Fruit fly (Drosophila melanogaster) whole organism, embryonic: ENCODE data around the gene CG32026.

Experiments used
- Bdp1 ChIP-seq: fragments of 200-800 bp; sonication (Bioruptor generic); optimal IDR thresholded peaks from 3 replicates; lab custom pipeline; 2016; ENCODE audit warnings: missing biosample characterization, missing genetic modification characterization
- CG10147 ChIP-seq: fragments of 200-800 bp; sonication (Bioruptor generic); optimal IDR thresholded peaks from 2 replicates; lab custom pipeline; 2019; ENCODE audit warnings: missing biosample characterization, mild to moderate bottlenecking, missing genetic modification characterization, moderate library complexity
- CG10267 ChIP-seq: fragments of 200-800 bp; sonication (Bioruptor generic); optimal IDR thresholded peaks from 2 replicates; lab custom pipeline; 2018; ENCODE audit warnings: missing biosample characterization, mild to moderate bottlenecking, missing genetic modification characterization, moderate library complexity
- CG11085 ChIP-seq: fragments of 200-800 bp; sonication (Bioruptor generic); IDR thresholded peaks from 2 replicates; pipeline ENCODE4 v1.3.6; 2022; ENCODE audit warnings: missing biosample characterization, missing genetic modification characterization
- CG11504 ChIP-seq: fragments of 200-800 bp; sonication (Bioruptor generic); optimal IDR thresholded peaks from 3 replicates; lab custom pipeline; 2019; ENCODE audit warnings: missing biosample characterization, mild to moderate bottlenecking, missing genetic modification characterization, moderate library complexity
- CG12071 ChIP-seq: fragments of 200-800 bp; sonication (Bioruptor generic); optimal IDR thresholded peaks from 3 replicates; lab custom pipeline; 2018; ENCODE audit warnings: missing biosample characterization, mild to moderate bottlenecking, missing genetic modification characterization
- CG12219 ChIP-seq: fragments of 200-800 bp; sonication (Bioruptor generic); optimal IDR thresholded peaks from 3 replicates; lab custom pipeline; 2018; ENCODE audit warnings: missing biosample characterization, mild to moderate bottlenecking, missing genetic modification characterization
- CG13287 ChIP-seq: fragments of 200-800 bp; sonication (Bioruptor generic); IDR thresholded peaks from 2 replicates; pipeline ENCODE4 v1.3.6; 2022; ENCODE audit warnings: missing biosample characterization, missing genetic modification characterization; ENCODE audit not compliant: partially characterized antibody
- CG14441 ChIP-seq: fragments of 200-800 bp; sonication (Bioruptor generic); IDR thresholded peaks from 2 replicates; pipeline ENCODE4 v1.3.6; 2022; ENCODE audit warnings: missing biosample characterization, missing genetic modification characterization
- CG1529 ChIP-seq: fragments of 200-800 bp; sonication (Bioruptor generic); optimal IDR thresholded peaks from 3 replicates; lab custom pipeline; 2018; ENCODE audit warnings: missing biosample characterization, missing genetic modification characterization
- CG1602 ChIP-seq: fragments of 200-800 bp; sonication (Bioruptor generic); optimal IDR thresholded peaks from 3 replicates; lab custom pipeline; 2016; ENCODE audit warnings: missing biosample characterization, missing genetic modification characterization
- CG16863 ChIP-seq: fragments of 200-800 bp; sonication (Bioruptor generic); optimal IDR thresholded peaks from 3 replicates; lab custom pipeline; 2016; ENCODE audit warnings: missing biosample characterization, missing genetic modification characterization
- CG17328 ChIP-seq: fragments of 200-800 bp; sonication (Bioruptor generic); IDR thresholded peaks from 2 replicates; pipeline ENCODE4 v1.3.6; 2022; ENCODE audit warnings: missing biosample characterization, missing genetic modification characterization
- CG17912 ChIP-seq: fragments of 200-800 bp; sonication (Bioruptor generic); optimal IDR thresholded peaks from 2 replicates; lab custom pipeline; 2018; ENCODE audit warnings: missing biosample characterization, mild to moderate bottlenecking, missing genetic modification characterization
- CG18619 ChIP-seq: fragments of 200-800 bp; sonication (Bioruptor generic); optimal IDR thresholded peaks from 3 replicates; lab custom pipeline; 2017; ENCODE audit warnings: missing biosample characterization, mild to moderate bottlenecking, missing genetic modification characterization
- CG2678 ChIP-seq: fragments of 200-800 bp; sonication (Bioruptor generic); optimal IDR thresholded peaks from 3 replicates; lab custom pipeline; 2019; ENCODE audit warnings: missing biosample characterization, mild to moderate bottlenecking, missing genetic modification characterization, moderate library complexity
- CG32772 ChIP-seq: fragments of 200-800 bp; sonication (Bioruptor generic); IDR thresholded peaks from 2 replicates; pipeline ENCODE4 v1.3.6; 2022; ENCODE audit warnings: missing biosample characterization, missing genetic modification characterization
- CG5180 ChIP-seq: fragments of 200-800 bp; sonication (Bioruptor generic); optimal IDR thresholded peaks from 3 replicates; lab custom pipeline; 2017; ENCODE audit warnings: missing biosample characterization, missing genetic modification characterization, mild to moderate bottlenecking, moderate library complexity, missing genetic modification reagents
- CG6654 ChIP-seq: fragments of 200-800 bp; sonication (Bioruptor generic); optimal IDR thresholded peaks from 2 replicates; lab custom pipeline; 2017; ENCODE audit warnings: missing biosample characterization, mild to moderate bottlenecking, missing genetic modification characterization
- CG6791 ChIP-seq: fragments of 200-800 bp; sonication (Bioruptor generic); IDR thresholded peaks from 3 replicates; pipeline ENCODE4 v1.3.6; 2022; ENCODE audit warnings: missing biosample characterization, missing genetic modification characterization; ENCODE audit not compliant: partially characterized antibody
- CG8924 ChIP-seq: fragments of 200-800 bp; optimal IDR thresholded peaks from 3 replicates; lab custom pipeline; 2019; ENCODE audit warnings: missing biosample characterization, mild to moderate bottlenecking, missing genetic modification characterization, moderate library complexity
- CTCF ChIP-seq: fragments of 200-800 bp; sonication (Bioruptor generic); optimal IDR thresholded peaks from 2 replicates; lab custom pipeline; 2017; ENCODE audit warnings: missing biosample characterization, mild to moderate bottlenecking, missing genetic modification characterization, moderate library complexity
- Dll ChIP-seq: fragments of 200-800 bp; sonication (Bioruptor generic); IDR thresholded peaks from 4 replicates; pipeline ENCODE4 v1.3.6; 2022; ENCODE audit warnings: missing biosample characterization, missing genetic modification characterization; ENCODE audit not compliant: partially characterized antibody
- Doc3 ChIP-seq: fragments of 200-800 bp; sonication (Bioruptor generic); IDR thresholded peaks from 3 replicates; pipeline ENCODE4 v1.3.6; 2022; ENCODE audit warnings: missing biosample characterization, missing genetic modification characterization; ENCODE audit not compliant: partially characterized antibody
- Ets65A ChIP-seq: fragments of 200-800 bp; sonication (Bioruptor generic); peaks from one replicate; lab custom pipeline; 2016; ENCODE audit warnings: missing biosample characterization, missing genetic modification characterization
- HLH4C ChIP-seq: fragments of 200-800 bp; sonication (Bioruptor generic); IDR thresholded peaks from 3 replicates; pipeline ENCODE4 v1.3.6; 2022; ENCODE audit warnings: missing biosample characterization, missing genetic modification characterization; ENCODE audit not compliant: partially characterized antibody
- Lhr ChIP-seq: fragments of 200-800 bp; sonication (Bioruptor generic); optimal IDR thresholded peaks from 3 replicates; lab custom pipeline; 2017; ENCODE audit warnings: mild to moderate bottlenecking, missing biosample characterization, missing genetic modification reagents, missing genetic modification characterization
- MESR4 ChIP-seq: fragments of 200-800 bp; sonication (Bioruptor generic); optimal IDR thresholded peaks from 2 replicates; lab custom pipeline; 2018; ENCODE audit warnings: missing biosample characterization, mild to moderate bottlenecking, missing genetic modification characterization, moderate library complexity
- Meics ChIP-seq: fragments of 200-800 bp; sonication (Bioruptor generic); optimal IDR thresholded peaks from 2 replicates; lab custom pipeline; 2017; ENCODE audit warnings: missing biosample characterization, mild to moderate bottlenecking, missing genetic modification characterization
- NfI ChIP-seq: fragments of 200-800 bp; sonication (Bioruptor generic); optimal IDR thresholded peaks from 3 replicates; lab custom pipeline; 2018; ENCODE audit warnings: missing biosample characterization, mild to moderate bottlenecking, missing genetic modification characterization, moderate library complexity
- Rfx ChIP-seq: fragments of 200-800 bp; sonication (Bioruptor generic); IDR thresholded peaks from 2 replicates; pipeline ENCODE4 v1.3.6; 2022; ENCODE audit warnings: missing biosample characterization, missing genetic modification characterization
- Sin3A ChIP-seq: fragments of >200 bp; optimal IDR thresholded peaks from 2 replicates; lab custom pipeline; 2018
- bab2 ChIP-seq: fragments of 200-800 bp; sonication (Bioruptor generic); optimal IDR thresholded peaks from 2 replicates; lab custom pipeline; 2016; ENCODE audit warnings: missing biosample characterization, missing genetic modification characterization
- crol ChIP-seq: fragments of 200-800 bp; sonication (Bioruptor generic); IDR thresholded peaks from 2 replicates; pipeline ENCODE4 v1.3.6; 2022; ENCODE audit warnings: missing biosample characterization, missing genetic modification characterization
- dimm ChIP-seq: fragments of 200-800 bp; sonication (Bioruptor generic); IDR thresholded peaks from 2 replicates; pipeline ENCODE4 v1.3.6; 2022; ENCODE audit warnings: missing biosample characterization, missing genetic modification characterization
- esg ChIP-seq: fragments of 200-800 bp; sonication (Bioruptor generic); conservative IDR thresholded peaks from 2 replicates; pipeline ENCODE4 v1.3.6; 2022; ENCODE audit warnings: missing biosample characterization, missing genetic modification characterization
- gfzf ChIP-seq: fragments of 200-800 bp; sonication (Bioruptor generic); optimal IDR thresholded peaks from 2 replicates; lab custom pipeline; 2016; ENCODE audit warnings: missing biosample characterization, mild to moderate bottlenecking, missing genetic modification characterization, moderate library complexity
- gsb-n ChIP-seq: fragments of 200-800 bp; sonication (Bioruptor generic); optimal IDR thresholded peaks from 3 replicates; lab custom pipeline; 2018; ENCODE audit warnings: missing biosample characterization, mild to moderate bottlenecking, missing genetic modification characterization
- gt ChIP-seq: fragments of 200-800 bp; sonication (Bioruptor generic); IDR thresholded peaks from 2 replicates; pipeline ENCODE4 v1.3.6; 2022; ENCODE audit warnings: missing biosample characterization, missing genetic modification characterization
- hb ChIP-seq: fragments of 200-800 bp; sonication (Bioruptor generic); IDR thresholded peaks from 3 replicates; pipeline ENCODE4 v1.3.6; 2022; ENCODE audit warnings: missing biosample characterization, missing genetic modification characterization; ENCODE audit not compliant: partially characterized antibody
- knrl ChIP-seq: fragments of 200-800 bp; sonication (Bioruptor generic); IDR thresholded peaks from 3 replicates; pipeline ENCODE4 v1.3.6; 2022; ENCODE audit warnings: missing biosample characterization, missing genetic modification characterization; ENCODE audit not compliant: partially characterized antibody
- luna ChIP-seq: fragments of 200-800 bp; sonication (Bioruptor generic); optimal IDR thresholded peaks from 2 replicates; lab custom pipeline; 2016; ENCODE audit warnings: missing biosample characterization, missing genetic modification characterization
- mam ChIP-seq: fragments of 200-800 bp; sonication (Bioruptor generic); optimal IDR thresholded peaks from 3 replicates; lab custom pipeline; 2016; ENCODE audit warnings: missing biosample characterization, missing genetic modification characterization
- pum ChIP-seq: fragments of 200-800 bp; sonication (Bioruptor generic); optimal IDR thresholded peaks from 2 replicates; lab custom pipeline; 2016; ENCODE audit warnings: missing biosample characterization, missing genetic modification characterization
- rib ChIP-seq: fragments of 200-800 bp; sonication (Bioruptor generic); IDR thresholded peaks from 2 replicates; pipeline ENCODE4 v1.3.6; 2022; ENCODE audit warnings: missing biosample characterization, missing genetic modification characterization
- run ChIP-seq: fragments of 200-800 bp; sonication (Bioruptor generic); optimal IDR thresholded peaks from 3 replicates; lab custom pipeline; 2018; ENCODE audit warnings: missing biosample characterization, mild to moderate bottlenecking, missing genetic modification characterization
- stc ChIP-seq: fragments of 200-800 bp; sonication (Bioruptor generic); IDR thresholded peaks from 2 replicates; pipeline ENCODE4 v1.3.6; 2022; ENCODE audit warnings: missing biosample characterization, missing genetic modification characterization
- tap ChIP-seq: fragments of 200-800 bp; optimal IDR thresholded peaks from 3 replicates; lab custom pipeline; 2019; ENCODE audit warnings: missing biosample characterization, mild to moderate bottlenecking, missing genetic modification characterization, moderate library complexity
- ttk ChIP-seq: fragments of 200-800 bp; sonication (Bioruptor generic); IDR thresholded peaks from 2 replicates; pipeline ENCODE4 v2.1.2; 2022; ENCODE audit warnings: missing biosample characterization, missing genetic modification characterization
- vnd ChIP-seq: fragments of 200-800 bp; sonication (Bioruptor generic); IDR thresholded peaks from 3 replicates; pipeline ENCODE4 v1.3.6; 2022; ENCODE audit warnings: missing biosample characterization, missing genetic modification characterization; ENCODE audit not compliant: partially characterized antibody

CG32026 gene

DNA sequence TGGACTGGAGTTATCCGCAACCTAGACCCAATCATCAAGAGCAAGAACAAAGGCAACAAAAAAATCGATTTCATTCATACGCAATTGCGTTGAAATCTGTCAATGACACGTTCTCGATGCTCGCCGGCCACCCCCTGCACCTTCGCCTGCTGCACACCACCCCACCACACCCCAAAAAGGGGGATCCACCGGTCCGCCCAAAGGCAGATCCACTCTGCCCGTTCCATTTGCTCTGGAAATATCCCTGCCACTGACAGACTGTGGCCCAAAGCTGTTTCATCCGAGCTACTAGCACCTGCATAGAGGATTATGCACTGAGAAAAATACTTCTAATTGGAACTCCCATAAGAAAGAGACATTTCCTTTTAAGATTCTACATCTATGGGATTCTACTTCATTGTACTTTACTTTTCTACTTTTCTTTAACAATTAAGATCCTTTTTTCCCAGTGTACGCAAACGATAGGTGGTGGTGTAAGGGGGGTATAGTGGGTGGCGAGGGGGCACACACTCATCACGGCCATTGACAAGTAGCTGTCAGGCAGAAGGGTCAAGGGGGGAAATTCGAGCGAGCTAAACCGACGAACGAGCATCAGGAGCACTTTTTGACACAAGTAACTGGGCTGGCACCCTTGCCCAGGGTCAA is 12.4 kb upstream of the CG32026 start (continued):
- TF ChIP-seq CG2678 (peak; percentile 29), stc (GFP tag; lab: Robert Waterston, UW) (no peak), CG18619 (peak; percentile 1), CG17912 (GFP tag; lab: Kevin White, UChicago) (no peak), HLH4C (GFP tag; lab: Robert Waterston, UW) (no peak), Meics (GFP tag; lab: Kevin White, UChicago) (no peak), CG17328 (GFP tag; lab: Robert Waterston, UW) (peak; percentile 68), CG5180 (GFP tag; lab: Kevin White, UChicago) (no peak), esg (peak; percentile 49), Sin3A (lab: Kevin White, UChicago) (no peak), CTCF (GFP tag; lab: Kevin White, UChicago) (no peak), CG12219 (GFP tag; lab: Kevin White, UChicago) (peak; percentile 32), CG8924 (tag; lab: Kevin White, UChicago) (peak; percentile 43), Dll (GFP tag; lab: Robert Waterston, UW) (no peak), CG14441 (GFP tag; lab: Robert Waterston, UW) (no peak), CG11085 (GFP tag; lab: Robert Waterston, UW) (no peak), CG1602 (GFP tag; lab: Kevin White, UChicago) (peak; percentile 44), NfI (GFP tag; lab: Kevin White, UChicago) (peak; percentile 38), gsb-n (tag; lab: Kevin White, UChicago) (no peak), luna (GFP tag; lab: Kevin White, UChicago) (no peak), bab2 (GFP tag; lab: Kevin White, UChicago) (no peak), crol (GFP tag; lab: Robert Waterston, UW) (peak; percentile 82), CG6791 (GFP tag; lab: Robert Waterston, UW) (no peak), mam (GFP tag; lab: Kevin White, UChicago) (no peak), MESR4 (GFP tag; lab: Kevin White, UChicago) (no peak), CG16863 (GFP tag; lab: Kevin White, UChicago) (no peak), Doc3 (GFP tag; lab: Robert Waterston, UW) (no peak), CG1529 (GFP tag; lab: Kevin White, UChicago) (peak; percentile 33), vnd (GFP tag; lab: Robert Waterston, UW) (no peak), Ets65A (GFP tag; lab: Kevin White, UChicago) (peak; percentile 78), CG6654 (GFP tag; lab: Kevin White, UChicago) (no peak), CG13287 (no peak), CG12071 (GFP tag; lab: Kevin White, UChicago) (no peak), Rfx (peak; percentile 14; the same call in 1 of the 2 replicates), pum (no peak), CG10267 (tag; lab: Kevin White, UChicago) (no peak), rib (GFP tag; lab: Robert Waterston, UW) (no peak), hb (GFP tag; lab: Robert Waterston, UW) (no peak), ttk (GFP tag; lab: Robert Waterston, UW) (peak; percentile 33; the same call in 1 of the 2 replicates), CG10147 (GFP tag; lab: Kevin White, UChicago) (peak; percentile 11), CG32772 (GFP tag; lab: Robert Waterston, UW) (0 out of 2 replicates have a peak, but pooled peaks have one; percentile 46), tap (tag; lab: Kevin White, UChicago) (peak; percentile 3), dimm (GFP tag; lab: Robert Waterston, UW) (0 out of 2 replicates have a peak, but pooled peaks have one; percentile 17), gt (no peak), gfzf (GFP tag; lab: Kevin White, UChicago) (no peak), CG11504 (tag; lab: Kevin White, UChicago) (peak; percentile 68), knrl (GFP tag; lab: Robert Waterston, UW) (0 out of 3 replicates have a peak, but pooled peaks have one; percentile 15), Lhr (GFP tag; lab: Kevin White, UChicago) (no peak), run (tag; lab: Kevin White, UChicago) (no peak), Bdp1 (GFP tag; lab: Kevin White, UChicago) (no peak)
